Fruit fly (Drosophila melanogaster): ENCODE measurements around the gene Edg84A.
A peak's percentile ranks its signal among the peaks of the same experiment; 100 is the strongest.

Gene Edg84A

dm6 chr3R:6688160-6688559 is 3.9 kb downstream of the Edg84A start:
- TF ChIP-seq Eip78C (GFP tag) (peak; percentile 66), Blimp-1 (GFP tag; optimal IDR thresholded peaks at IDR 0.05) (peak; percentile 4), topi (GFP tag; optimal IDR thresholded peaks at IDR 0.05) (no peak)

dm6 chr3R:6690139-6690538 is 5.9 kb downstream of the Edg84A start, which contains the start of gene Ccp84Af:
TSS of gene Ccp84Af (minus strand) at chr3R:6690239.
- TF ChIP-seq Blimp-1 (GFP tag; optimal IDR thresholded peaks at IDR 0.05) (no peak), CG8319 (GFP tag; optimal IDR thresholded peaks at IDR 0.05) (no peak), CG6854 (GFP tag; optimal IDR thresholded peaks at IDR 0.05) (no peak), pdm3 (GFP tag; optimal IDR thresholded peaks at IDR 0.05) (no peak), Lpt (GFP tag; optimal IDR thresholded peaks at IDR 0.05) (no peak), CG9139 (GFP tag; optimal IDR thresholded peaks at IDR 0.05) (no peak), fd59A (GFP tag; optimal IDR thresholded peaks at IDR 0.05) (no peak), CG15336 (GFP tag; IDR thresholded peaks at IDR 0.05) (no peak), CG6163 (GFP tag; IDR thresholded peaks at IDR 0.05) (no peak), acj6 (GFP tag; optimal IDR thresholded peaks at IDR 0.05) (no peak)

- TF ChIP-seq achi (GFP tag; optimal IDR thresholded peaks at IDR 0.05) (no peak), Eip93F (GFP tag; optimal IDR thresholded peaks at IDR 0.05) (no peak), topi (GFP tag; optimal IDR thresholded peaks at IDR 0.05) (no peak), CG15336 (GFP tag; IDR thresholded peaks at IDR 0.05) (no peak), Sox102F (GFP tag; optimal IDR thresholded peaks at IDR 0.05) (no peak), CG9139 (GFP tag; optimal IDR thresholded peaks at IDR 0.05) (no peak)
Measured at dm6 chr3R:6691658-6692057, 7.4 kb downstream of the Edg84A start, which contains the start of gene Ccp84Ae. TSS of gene Ccp84Ae (minus strand) at chr3R:6691758.

dm6 chr3R:6692432-6692831 is 8.2 kb downstream of the Edg84A start, which contains the start of gene Ccp84Ad:
TSS of gene Ccp84Ad (plus strand) at chr3R:6692732.
- no peak for TF ChIP-seq fkh (GFP tag; optimal IDR thresholded peaks at IDR 0.05)
- no peak for TF ChIP-seq CG6808 (GFP tag; optimal IDR thresholded peaks at IDR 0.05)
- TF ChIP-seq Met (GFP tag; optimal IDR thresholded peaks at IDR 0.05) = no peak
- no peak for TF ChIP-seq acj6 (GFP tag; optimal IDR thresholded peaks at IDR 0.05)
- TF ChIP-seq CG11294 (GFP tag; IDR thresholded peaks at IDR 0.05) = no peak
- no peak for TF ChIP-seq svp (GFP tag)
- no peak for TF ChIP-seq achi (GFP tag; optimal IDR thresholded peaks at IDR 0.05)
- TF ChIP-seq Hr38 (GFP tag; optimal IDR thresholded peaks at IDR 0.05) = no peak
- TF ChIP-seq fd85E (GFP tag; optimal IDR thresholded peaks at IDR 0.05) = no peak
- no peak for TF ChIP-seq Blimp-1 (GFP tag; optimal IDR thresholded peaks at IDR 0.05)
- TF ChIP-seq CG32006 (GFP tag; optimal IDR thresholded peaks at IDR 0.05) = no peak
- no peak for TF ChIP-seq Eip75B (GFP tag; optimal IDR thresholded peaks at IDR 0.05)
- no peak for TF ChIP-seq CG7368 (GFP tag; optimal IDR thresholded peaks at IDR 0.05)
- no peak for TF ChIP-seq eg (GFP tag; IDR thresholded peaks at IDR 0.05)
- no peak for TF ChIP-seq Eip78C (GFP tag)
- no peak for TF ChIP-seq Sox102F (GFP tag; optimal IDR thresholded peaks at IDR 0.05)
- TF ChIP-seq Hr4 (GFP tag; optimal IDR thresholded peaks at IDR 0.05) = no peak
- no peak for TF ChIP-seq pdm3 (GFP tag; optimal IDR thresholded peaks at IDR 0.05)
- TF ChIP-seq CG34406 (GFP tag; optimal IDR thresholded peaks at IDR 0.05) = no peak
- TF ChIP-seq Lpt (GFP tag; optimal IDR thresholded peaks at IDR 0.05) = no peak

- no peak for TF ChIP-seq Sox15 (GFP tag; optimal IDR thresholded peaks at IDR 0.05)
- no peak for TF ChIP-seq Sox102F (GFP tag; optimal IDR thresholded peaks at IDR 0.05)
- no peak for TF ChIP-seq CG11294 (GFP tag; IDR thresholded peaks at IDR 0.05)
- no peak for TF ChIP-seq esn (GFP tag; optimal IDR thresholded peaks at IDR 0.05)
- TF ChIP-seq CG9139 (GFP tag; optimal IDR thresholded peaks at IDR 0.05) = no peak
- no peak for TF ChIP-seq CG3032 (tag; optimal IDR thresholded peaks at IDR 0.05)
Measured at dm6 chr3R:6696221-6696749, 12.0 kb downstream of the Edg84A start, which contains the start of gene Ccp84Ac. TSS of gene Ccp84Ac (minus strand) at chr3R:6696271.

dm6 chr3R:6702777-6703176 is 18.5 kb downstream of the Edg84A start, which contains the start of gene Ccp84Ab:
TSS of gene Ccp84Ab (minus strand) at chr3R:6702877.
- TF ChIP-seq CG3032 (tag; optimal IDR thresholded peaks at IDR 0.05) = no peak
- no peak for TF ChIP-seq Sox14 (GFP tag; optimal IDR thresholded peaks at IDR 0.05)
- no peak for TF ChIP-seq CG6163 (GFP tag; IDR thresholded peaks at IDR 0.05)
- TF ChIP-seq net (GFP tag; optimal IDR thresholded peaks at IDR 0.05) = no peak
